Worm (Caenorhabditis elegans) whole organism, young adult: Measurements from ENCODE around the gene T07F10.3.

Experiments
- B0261.1 ChIP-seq: sonication (generic microtip); optimal IDR thresholded peaks from 2 replicates; lab custom pipeline; 2016; ENCODE audit warnings: mild to moderate bottlenecking, missing genetic modification characterization, moderate library complexity, missing compliant biosample characterization
- D2030.7 ChIP-seq: fragments of 200-800 bp; sonication (Bioruptor generic); IDR thresholded peaks from 2 replicates; pipeline ENCODE4 v1.3.6; 2022; ENCODE audit warnings: missing genetic modification reagents, missing genetic modification characterization, missing compliant biosample characterization
- F39B2.1 ChIP-seq: fragments of 200-800 bp; sonication (Bioruptor generic); IDR thresholded peaks from 2 replicates; pipeline ENCODE4 v1.3.6; 2022; ENCODE audit warnings: missing genetic modification reagents, missing genetic modification characterization, missing compliant biosample characterization
- F57A8.1 ChIP-seq: fragments of 200-800 bp; sonication (Bioruptor generic); optimal IDR thresholded peaks from 2 replicates; lab custom pipeline; 2018; ENCODE audit warnings: mild to moderate bottlenecking, missing genetic modification characterization, moderate library complexity, missing compliant biosample characterization
- F57C9.4 ChIP-seq: sonication (generic microtip); optimal IDR thresholded peaks from 2 replicates; lab custom pipeline; 2017; ENCODE audit warnings: mild to moderate bottlenecking, missing genetic modification characterization, missing compliant biosample characterization
- Y67H2A.10 ChIP-seq: fragments of 200-800 bp; sonication (Bioruptor generic); conservative IDR thresholded peaks from 2 replicates; pipeline ENCODE4 v1.3.6; 2022; ENCODE audit warnings: missing genetic modification reagents, missing genetic modification characterization, missing compliant biosample characterization
- Y95B8A.8 ChIP-seq: fragments of 200-800 bp; sonication (Bioruptor generic); IDR thresholded peaks from 2 replicates; pipeline ENCODE4 v1.3.6; 2022; ENCODE audit warnings: missing genetic modification reagents, missing genetic modification characterization, missing compliant biosample characterization
- bed-1 ChIP-seq: fragments of 200-800 bp; sonication (Bioruptor generic); IDR thresholded peaks from 2 replicates; pipeline ENCODE4 v1.3.6; 2022; ENCODE audit warnings: missing genetic modification reagents, missing genetic modification characterization, missing compliant biosample characterization
- ceh-100 ChIP-seq: fragments of 200-800 bp; sonication (Bioruptor generic); IDR thresholded peaks from 2 replicates; pipeline ENCODE4 v1.3.6; 2022; ENCODE audit warnings: missing genetic modification reagents, missing genetic modification characterization, missing compliant biosample characterization
- ceh-40 ChIP-seq: fragments of 200-800 bp; sonication (Bioruptor generic); IDR thresholded peaks from 2 replicates; pipeline ENCODE4 v1.3.6; 2022; ENCODE audit warnings: missing genetic modification characterization, missing compliant biosample characterization
- ceh-58 ChIP-seq: fragments of 200-800 bp; sonication (Bioruptor generic); IDR thresholded peaks from 2 replicates; pipeline ENCODE4 v1.3.6; 2022; ENCODE audit warnings: missing genetic modification characterization, missing compliant biosample characterization
- die-1 ChIP-seq: sonication (generic microtip); optimal IDR thresholded peaks from 2 replicates; lab custom pipeline; 2016; ENCODE audit warnings: missing genotype, mild to moderate bottlenecking, missing genetic modification characterization, missing compliant biosample characterization
- dpff-1 ChIP-seq: sonication (generic microtip); optimal IDR thresholded peaks from 2 replicates; lab custom pipeline; 2017; ENCODE audit warnings: mild to moderate bottlenecking, missing genetic modification characterization, missing compliant biosample characterization
- efl-1 ChIP-seq: fragments of 150-350 bp; optimal IDR thresholded peaks from 2 replicates; lab custom pipeline; 2014; ENCODE audit warnings: missing biosample characterization, missing genetic modification reagents, missing genetic modification characterization
- egl-18 ChIP-seq: fragments of 200-800 bp; sonication (Bioruptor generic); IDR thresholded peaks from 2 replicates; pipeline ENCODE4 v1.3.6; 2022; ENCODE audit warnings: missing genetic modification reagents, missing genetic modification characterization, missing compliant biosample characterization
- egrh-3 ChIP-seq: fragments of 200-800 bp; sonication (Bioruptor generic); IDR thresholded peaks from 2 replicates; pipeline ENCODE4 v1.3.6; 2022; ENCODE audit warnings: missing genetic modification reagents, missing genetic modification characterization, missing compliant biosample characterization
- ets-4 ChIP-seq: fragments of 200-800 bp; sonication (Bioruptor generic); optimal IDR thresholded peaks from 2 replicates; lab custom pipeline; 2018; ENCODE audit warnings: mild to moderate bottlenecking, missing genetic modification characterization, missing compliant biosample characterization
- lin-40 ChIP-seq: sonication (generic microtip); optimal IDR thresholded peaks from 2 replicates; lab custom pipeline; 2016; ENCODE audit warnings: missing genetic modification characterization, mild to moderate bottlenecking, missing compliant biosample characterization, missing genotype, missing genetic modification reagents
- lin-54 ChIP-seq: fragments of 200-800 bp; sonication (Bioruptor generic); optimal IDR thresholded peaks from 2 replicates; lab custom pipeline; 2018; ENCODE audit warnings: mild to moderate bottlenecking, missing genetic modification characterization, missing compliant biosample characterization
- madf-10 ChIP-seq: sonication (generic microtip); optimal IDR thresholded peaks from 2 replicates; lab custom pipeline; 2016; ENCODE audit warnings: mild to moderate bottlenecking, missing genetic modification characterization, missing compliant biosample characterization
- nhr-120 ChIP-seq: fragments of 200-800 bp; sonication (Bioruptor generic); IDR thresholded peaks from 2 replicates; pipeline ENCODE4 v1.3.6; 2022; ENCODE audit warnings: missing genetic modification characterization, missing compliant biosample characterization
- nhr-80 ChIP-seq: sonication (generic microtip); optimal IDR thresholded peaks from 2 replicates; lab custom pipeline; 2016; ENCODE audit warnings: missing genetic modification characterization, missing compliant biosample characterization
- pbrm-1 ChIP-seq: fragments of 200-800 bp; sonication (Bioruptor generic); IDR thresholded peaks from 2 replicates; pipeline ENCODE4 v1.3.6; 2022; ENCODE audit warnings: missing genetic modification reagents, missing genetic modification characterization, missing compliant biosample characterization
- rec-8 ChIP-seq, 2 experiments: sonication (generic microtip); optimal IDR thresholded peaks; 2 replicates each; lab custom pipeline; 2016; ENCODE audit warnings: mild to moderate bottlenecking in 2 of 2, missing genetic modification characterization in 2 of 2, missing genetic modification reagents in 2 of 2, missing genotype in 2 of 2, missing biosample characterization in 1 of 2, missing compliant biosample characterization in 1 of 2, moderate library complexity in 1 of 2
- snpc-1.1 ChIP-seq: sonication (generic microtip); optimal IDR thresholded peaks from 2 replicates; lab custom pipeline; 2017; ENCODE audit warnings: missing genetic modification characterization, mild to moderate bottlenecking, missing compliant biosample characterization, antibody characterized with exemption, moderate library complexity, missing genotype, missing genetic modification reagents; ENCODE audit not compliant: insufficient read depth
- snpc-3.4 ChIP-seq: sonication (generic microtip); optimal IDR thresholded peaks from 2 replicates; lab custom pipeline; 2017; ENCODE audit warnings: missing genetic modification characterization, mild to moderate bottlenecking, missing compliant biosample characterization, antibody characterized with exemption, moderate library complexity, missing genotype, missing genetic modification reagents
- somi-1 ChIP-seq: fragments of 200-800 bp; sonication (Bioruptor generic); optimal IDR thresholded peaks from 2 replicates; lab custom pipeline; 2018; ENCODE audit warnings: mild to moderate bottlenecking, missing genetic modification characterization, missing compliant biosample characterization
- zfh-2 ChIP-seq: fragments of 200-800 bp; sonication (Bioruptor generic); conservative IDR thresholded peaks from 2 replicates; pipeline ENCODE4 v1.3.6; 2022; ENCODE audit warnings: missing genetic modification reagents, missing genetic modification characterization, missing compliant biosample characterization
- ztf-22 ChIP-seq: fragments of 200-800 bp; sonication (Bioruptor generic); optimal IDR thresholded peaks from 2 replicates; lab custom pipeline; 2018; ENCODE audit warnings: mild to moderate bottlenecking, missing genetic modification characterization, moderate library complexity, missing compliant biosample characterization
- ztf-25 ChIP-seq: fragments of 200-800 bp; sonication (Bioruptor generic); IDR thresholded peaks from 2 replicates; pipeline ENCODE4 v1.3.6; 2022; ENCODE audit warnings: missing genetic modification reagents, missing genetic modification characterization, missing compliant biosample characterization

Gene T07F10.3

ce11 chrV:12877579-12877978 is 7.7 kb upstream of the T07F10.3 start:
- TF ChIP-seq pbrm-1 (GFP tag; lab: Robert Waterston, UW) (no peak), bed-1 (no peak), ztf-25 (GFP tag; lab: Robert Waterston, UW) (no peak), Y95B8A.8 (GFP tag; lab: Robert Waterston, UW) (no peak), nhr-80 (tag; lab: Kevin White, UChicago) (peak; percentile 59), F57A8.1 (no peak)
- TF ChIP-seq, all 124 proteins: peak for 1

- TF ChIP-seq bed-1 (no peak), efl-1 (no peak), rec-8 (tag; optimal IDR thresholded peaks at IDR 0.05; lab: Kevin White, UChicago) (no peak), somi-1 (GFP tag; lab: Kevin White, UChicago) (no peak), madf-10 (tag; lab: Kevin White, UChicago) (no peak), dpff-1 (tag; lab: Kevin White, UChicago) (no peak), lin-40 (tag; lab: Kevin White, UChicago) (no peak), nhr-120 (GFP tag; lab: Robert Waterston, UW) (no peak)
These were observed 6.9 kb upstream of the T07F10.3 start for ce11 chrV:12876708-12877107.

DNA sequence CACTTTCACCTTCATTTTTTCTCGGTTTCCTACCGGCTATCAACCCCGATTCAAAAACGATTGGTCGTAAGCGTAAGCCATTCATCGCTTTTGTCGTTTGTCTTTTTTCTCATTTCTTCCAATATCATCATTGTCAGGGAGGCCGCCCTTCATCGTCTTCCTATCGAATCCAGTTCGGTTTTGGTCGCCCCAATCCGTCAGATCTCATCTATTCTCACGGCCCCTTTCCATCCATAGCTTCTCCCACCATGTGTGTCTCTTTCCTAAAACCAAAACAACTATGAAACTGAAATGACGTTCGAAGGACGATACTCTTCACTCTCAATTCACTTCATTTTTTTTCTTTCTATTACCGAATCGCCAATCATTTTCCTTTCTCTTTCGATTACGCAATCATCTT is 6.0 kb upstream of the T07F10.3 start:
- TF ChIP-seq snpc-1.1 (tag; lab: Kevin White, UChicago) (no peak), ceh-40 (GFP tag; lab: Robert Waterston, UW) (no peak), B0261.1 (tag; lab: Kevin White, UChicago) (no peak), F57C9.4 (tag; lab: Kevin White, UChicago) (no peak), D2030.7 (GFP tag; lab: Robert Waterston, UW) (no peak)
- TF ChIP-seq, all 124 proteins: peak for 0

DNA sequence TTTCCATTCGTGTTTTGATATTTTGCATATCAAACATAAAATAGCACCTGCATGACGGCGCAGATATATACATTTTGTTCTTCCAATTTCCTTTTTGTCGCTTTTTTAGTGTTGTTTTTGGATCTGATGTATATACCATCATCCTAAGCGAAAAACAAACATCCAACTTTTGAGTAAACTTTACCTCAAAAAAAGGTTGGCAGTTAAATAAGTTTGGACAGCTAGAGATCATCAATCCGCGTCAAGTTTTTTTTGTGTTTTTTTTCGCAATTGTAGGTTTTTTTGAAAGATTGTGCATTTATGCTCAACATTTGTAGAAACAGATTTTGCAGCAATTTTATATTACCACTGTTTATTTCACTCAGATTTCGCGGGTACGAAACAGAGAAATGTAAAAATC is 1.9 kb upstream of the T07F10.3 start, which contains the start of gene bus-19:
bus-19 (plus strand) TSS at position 301 of the 400 bp plus-strand sequence.
- TF ChIP-seq ceh-58 (GFP tag; lab: Robert Waterston, UW) (no peak), die-1 (tag; lab: Kevin White, UChicago) (no peak), egl-18 (GFP tag; lab: Robert Waterston, UW) (no peak), zfh-2 (GFP tag; lab: Robert Waterston, UW) (no peak), F39B2.1 (no peak), snpc-3.4 (tag; lab: Kevin White, UChicago) (no peak), ztf-22 (GFP tag; lab: Kevin White, UChicago) (no peak), ceh-100 (GFP tag; lab: Robert Waterston, UW) (no peak), egrh-3 (GFP tag; lab: Robert Waterston, UW) (no peak)

ce11 chrV:12870740-12871139 is 895 bp upstream of the T07F10.3 start:
- TF ChIP-seq lin-54 (no peak), nhr-120 (GFP tag; lab: Robert Waterston, UW) (no peak), Y67H2A.10 (no peak)

ce11 chrV:12867997-12868396 is 1.8 kb downstream of the T07F10.3 start, which contains the start of gene nspg-1:
Gene nspg-1 (minus strand): TSS chrV:12868097.
- TF ChIP-seq nhr-80 (tag; lab: Kevin White, UChicago) (no peak), ets-4 (GFP tag; lab: Kevin White, UChicago) (no peak)
